Worm (Caenorhabditis elegans) whole organism, young adult: ENCODE results near the gene pct-1.

Experiments
- B0261.1 ChIP-seq: sonication (generic microtip); optimal IDR thresholded peaks from 2 replicates; lab custom pipeline; 2016; ENCODE audit warnings: mild to moderate bottlenecking, missing genetic modification characterization, moderate library complexity, missing compliant biosample characterization
- B0336.3 ChIP-seq: fragments of 200-800 bp; sonication (Bioruptor generic); IDR thresholded peaks from 2 replicates; pipeline ENCODE4 v1.3.6; 2022; ENCODE audit warnings: missing genetic modification characterization, missing compliant biosample characterization
- D2030.7 ChIP-seq: fragments of 200-800 bp; sonication (Bioruptor generic); IDR thresholded peaks from 2 replicates; pipeline ENCODE4 v1.3.6; 2022; ENCODE audit warnings: missing genetic modification reagents, missing genetic modification characterization, missing compliant biosample characterization
- F23B12.7 ChIP-seq: sonication (generic microtip); optimal IDR thresholded peaks from 2 replicates; lab custom pipeline; 2017; ENCODE audit warnings: missing genetic modification characterization, mild to moderate bottlenecking, missing compliant biosample characterization, antibody characterized with exemption, moderate library complexity; ENCODE audit not compliant: insufficient read depth
- F33H1.4 ChIP-seq: fragments of 200-800 bp; sonication (Bioruptor generic); IDR thresholded peaks from 2 replicates; pipeline ENCODE4 v1.3.6; 2022; ENCODE audit warnings: missing genetic modification reagents, missing genetic modification characterization, missing compliant biosample characterization
- F37B4.10 ChIP-seq: fragments of 200-800 bp; sonication (Bioruptor generic); IDR thresholded peaks from 2 replicates; pipeline ENCODE4 v1.3.6; 2022; ENCODE audit warnings: missing genetic modification characterization, missing compliant biosample characterization
- F57C9.4 ChIP-seq: sonication (generic microtip); optimal IDR thresholded peaks from 2 replicates; lab custom pipeline; 2017; ENCODE audit warnings: mild to moderate bottlenecking, missing genetic modification characterization, missing compliant biosample characterization
- Y53G8AR.9 ChIP-seq: fragments of 200-800 bp; sonication (Bioruptor generic); conservative IDR thresholded peaks from 2 replicates; pipeline ENCODE4 v1.3.6; 2022; ENCODE audit warnings: missing genetic modification reagents, missing genetic modification characterization, missing compliant biosample characterization
- Y56A3A.18 ChIP-seq: fragments of 200-800 bp; sonication (Bioruptor generic); IDR thresholded peaks from 2 replicates; pipeline ENCODE4 v1.3.6; 2022; ENCODE audit warnings: missing genetic modification reagents, missing genetic modification characterization, missing compliant biosample characterization
- Y67H2A.10 ChIP-seq: fragments of 200-800 bp; sonication (Bioruptor generic); conservative IDR thresholded peaks from 2 replicates; pipeline ENCODE4 v1.3.6; 2022; ENCODE audit warnings: missing genetic modification reagents, missing genetic modification characterization, missing compliant biosample characterization
- Y95B8A.8 ChIP-seq: fragments of 200-800 bp; sonication (Bioruptor generic); IDR thresholded peaks from 2 replicates; pipeline ENCODE4 v1.3.6; 2022; ENCODE audit warnings: missing genetic modification reagents, missing genetic modification characterization, missing compliant biosample characterization
- akir-1 ChIP-seq: fragments of 200-800 bp; sonication (Bioruptor generic); optimal IDR thresholded peaks from 2 replicates; lab custom pipeline; 2018; ENCODE audit warnings: mild to moderate bottlenecking, missing genetic modification characterization, moderate library complexity, missing compliant biosample characterization
- aptf-2 ChIP-seq: fragments of 200-800 bp; sonication (Bioruptor generic); conservative IDR thresholded peaks from 2 replicates; pipeline ENCODE4 v1.3.6; 2022; ENCODE audit warnings: missing genetic modification reagents, missing genetic modification characterization, missing compliant biosample characterization
- attf-5 ChIP-seq: fragments of 200-800 bp; sonication (Bioruptor generic); optimal IDR thresholded peaks from 2 replicates; lab custom pipeline; 2018; ENCODE audit warnings: mild to moderate bottlenecking, missing genetic modification characterization, missing compliant biosample characterization
- attf-6 ChIP-seq: fragments of 200-800 bp; sonication (Bioruptor generic); IDR thresholded peaks from 2 replicates; pipeline ENCODE4 v1.3.6; 2022; ENCODE audit warnings: missing genetic modification reagents, missing genetic modification characterization, missing compliant biosample characterization
- bed-2 ChIP-seq: fragments of 200-800 bp; sonication (Bioruptor generic); IDR thresholded peaks from 2 replicates; pipeline ENCODE4 v1.3.6; 2022; ENCODE audit warnings: missing genetic modification reagents, missing genetic modification characterization, missing compliant biosample characterization
- ceh-100 ChIP-seq: fragments of 200-800 bp; sonication (Bioruptor generic); IDR thresholded peaks from 2 replicates; pipeline ENCODE4 v1.3.6; 2022; ENCODE audit warnings: missing genetic modification reagents, missing genetic modification characterization, missing compliant biosample characterization
- ceh-27 ChIP-seq: fragments of 200-800 bp; sonication (Bioruptor generic); optimal IDR thresholded peaks from 2 replicates; lab custom pipeline; 2018; ENCODE audit warnings: mild to moderate bottlenecking, missing genetic modification characterization, moderate library complexity, missing compliant biosample characterization
- ceh-40 ChIP-seq: fragments of 200-800 bp; sonication (Bioruptor generic); IDR thresholded peaks from 2 replicates; pipeline ENCODE4 v1.3.6; 2022; ENCODE audit warnings: missing genetic modification characterization, missing compliant biosample characterization
- ceh-58 ChIP-seq: fragments of 200-800 bp; sonication (Bioruptor generic); IDR thresholded peaks from 2 replicates; pipeline ENCODE4 v1.3.6; 2022; ENCODE audit warnings: missing genetic modification characterization, missing compliant biosample characterization
- die-1 ChIP-seq: sonication (generic microtip); optimal IDR thresholded peaks from 2 replicates; lab custom pipeline; 2016; ENCODE audit warnings: missing genotype, mild to moderate bottlenecking, missing genetic modification characterization, missing compliant biosample characterization
- dox-1 ChIP-seq: fragments of 200-800 bp; sonication (Bioruptor generic); IDR thresholded peaks from 2 replicates; pipeline ENCODE4 v1.3.6; 2022; ENCODE audit warnings: missing genetic modification reagents, missing genetic modification characterization, missing compliant biosample characterization
- dpl-1 ChIP-seq: fragments of 150-350 bp; optimal IDR thresholded peaks from 2 replicates; lab custom pipeline; 2014; ENCODE audit warnings: missing biosample characterization, missing genetic modification reagents, missing genetic modification characterization
- egl-18 ChIP-seq: fragments of 200-800 bp; sonication (Bioruptor generic); IDR thresholded peaks from 2 replicates; pipeline ENCODE4 v1.3.6; 2022; ENCODE audit warnings: missing genetic modification reagents, missing genetic modification characterization, missing compliant biosample characterization
- ekl-4 ChIP-seq: fragments of 200-800 bp; sonication (Bioruptor generic); IDR thresholded peaks from 2 replicates; pipeline ENCODE4 v1.3.6; 2022; ENCODE audit warnings: missing genetic modification reagents, missing genetic modification characterization, missing compliant biosample characterization
- hlh-26 ChIP-seq: fragments of 200-800 bp; sonication (Bioruptor generic); conservative IDR thresholded peaks from 2 replicates; pipeline ENCODE4 v1.3.6; 2022; ENCODE audit warnings: missing genetic modification reagents, missing genetic modification characterization, missing compliant biosample characterization
- hmg-1.2 ChIP-seq: fragments of 200-800 bp; sonication (Bioruptor generic); IDR thresholded peaks from 2 replicates; pipeline ENCODE4 v1.3.6; 2022; ENCODE audit warnings: missing genetic modification reagents, missing genetic modification characterization, missing compliant biosample characterization
- let-607 ChIP-seq, 2 experiments: fragments of 200-800 bp in 1 of 2; sonication (Bioruptor generic) in 1 of 2; sonication (generic microtip) in 1 of 2; optimal IDR thresholded peaks; 2 replicates each; lab custom pipeline; 2016 to 2018; ENCODE audit warnings: mild to moderate bottlenecking in 2 of 2, missing compliant biosample characterization in 2 of 2, missing genetic modification characterization in 2 of 2, moderate library complexity in 2 of 2, missing genotype in 1 of 2
- lin-54 ChIP-seq: fragments of 200-800 bp; sonication (Bioruptor generic); optimal IDR thresholded peaks from 2 replicates; lab custom pipeline; 2018; ENCODE audit warnings: mild to moderate bottlenecking, missing genetic modification characterization, missing compliant biosample characterization
- madf-10 ChIP-seq: sonication (generic microtip); optimal IDR thresholded peaks from 2 replicates; lab custom pipeline; 2016; ENCODE audit warnings: mild to moderate bottlenecking, missing genetic modification characterization, missing compliant biosample characterization
- madf-3 ChIP-seq: fragments of 200-800 bp; sonication (Bioruptor generic); IDR thresholded peaks from 2 replicates; pipeline ENCODE4 v1.3.6; 2022; ENCODE audit warnings: missing genetic modification reagents, missing genetic modification characterization, missing compliant biosample characterization
- mcd-1 ChIP-seq: fragments of 200-800 bp; sonication (Bioruptor generic); IDR thresholded peaks from 2 replicates; pipeline ENCODE4 v1.3.6; 2022; ENCODE audit warnings: missing genetic modification reagents, missing genetic modification characterization, missing compliant biosample characterization
- mes-4 ChIP-seq: sonication (generic microtip); optimal IDR thresholded peaks from 2 replicates; lab custom pipeline; 2016; ENCODE audit warnings: missing genotype, missing genetic modification characterization, missing compliant biosample characterization
- nfya-2 ChIP-seq: fragments of 200-800 bp; sonication (Bioruptor generic); IDR thresholded peaks from 2 replicates; pipeline ENCODE4 v1.3.6; 2022; ENCODE audit warnings: missing genetic modification reagents, missing genetic modification characterization, missing compliant biosample characterization
- nhr-120 ChIP-seq: fragments of 200-800 bp; sonication (Bioruptor generic); IDR thresholded peaks from 2 replicates; pipeline ENCODE4 v1.3.6; 2022; ENCODE audit warnings: missing genetic modification characterization, missing compliant biosample characterization
- nhr-80 ChIP-seq: sonication (generic microtip); optimal IDR thresholded peaks from 2 replicates; lab custom pipeline; 2016; ENCODE audit warnings: missing genetic modification characterization, missing compliant biosample characterization
- pbrm-1 ChIP-seq: fragments of 200-800 bp; sonication (Bioruptor generic); IDR thresholded peaks from 2 replicates; pipeline ENCODE4 v1.3.6; 2022; ENCODE audit warnings: missing genetic modification reagents, missing genetic modification characterization, missing compliant biosample characterization
- pha-4 ChIP-seq: fragments of 150-350 bp; sonication (generic microtip); optimal IDR thresholded peaks from 2 replicates; lab custom pipeline; 2014; ENCODE audit warnings: missing biosample characterization, missing genetic modification reagents, missing genetic modification characterization
- rpc-1 ChIP-seq, 2 experiments: fragments of 150-350 bp in 1 of 2; sonication (generic microtip) in 1 of 2; optimal IDR thresholded peaks; 2 replicates each; lab custom pipeline; 2014 to 2018; ENCODE audit warnings: missing biosample characterization in 1 of 2, missing genetic modification characterization in 1 of 2, missing genetic modification reagents in 1 of 2, missing genotype in 1 of 2
- snpc-3.4 ChIP-seq: sonication (generic microtip); optimal IDR thresholded peaks from 2 replicates; lab custom pipeline; 2017; ENCODE audit warnings: missing genetic modification characterization, mild to moderate bottlenecking, missing compliant biosample characterization, antibody characterized with exemption, moderate library complexity, missing genotype, missing genetic modification reagents
- sptf-2 ChIP-seq: fragments of 200-800 bp; sonication (Bioruptor generic); optimal IDR thresholded peaks from 2 replicates; lab custom pipeline; 2018; ENCODE audit warnings: mild to moderate bottlenecking, missing genetic modification characterization, missing compliant biosample characterization
- tbp1 ChIP-seq: fragments of 200-800 bp; sonication (Bioruptor generic); optimal IDR thresholded peaks from 2 replicates; lab custom pipeline; 2018; ENCODE audit warnings: mild to moderate bottlenecking, missing genetic modification characterization, missing compliant biosample characterization
- zfh-2 ChIP-seq: fragments of 200-800 bp; sonication (Bioruptor generic); conservative IDR thresholded peaks from 2 replicates; pipeline ENCODE4 v1.3.6; 2022; ENCODE audit warnings: missing genetic modification reagents, missing genetic modification characterization, missing compliant biosample characterization
- ztf-26 ChIP-seq: sonication (generic microtip); optimal IDR thresholded peaks from 2 replicates; lab custom pipeline; 2017; ENCODE audit warnings: missing genetic modification characterization, missing compliant biosample characterization
- ztf-3 ChIP-seq: fragments of 200-800 bp; sonication (Bioruptor generic); optimal IDR thresholded peaks from 2 replicates; lab custom pipeline; 2018; ENCODE audit warnings: mild to moderate bottlenecking, missing genetic modification characterization, missing compliant biosample characterization
- ztf-6 ChIP-seq: fragments of 200-800 bp; sonication (Bioruptor generic); IDR thresholded peaks from 2 replicates; pipeline ENCODE4 v1.3.6; 2022; ENCODE audit warnings: missing genetic modification reagents, missing genetic modification characterization, missing compliant biosample characterization

Gene pct-1

ce11 chrIV:8133536-8133935 lies 42.7 kb upstream of the pct-1 start, which contains the start of gene sph-1 (continued):
- no peak for TF ChIP-seq Y67H2A.10 (GFP tag; lab: Robert Waterston, UW)
- TF ChIP-seq attf-5 (GFP tag; lab: Kevin White, UChicago), result peak; percentile 48
- TF ChIP-seq ceh-58, result no peak
- peak; percentile 0 for TF ChIP-seq tbp1 (GFP tag; lab: Kevin White, UChicago)
- TF ChIP-seq B0261.1 (tag; lab: Kevin White, UChicago), result no peak
- TF ChIP-seq Y95B8A.8 (GFP tag; lab: Robert Waterston, UW), result no peak
- peak; percentile 69 for TF ChIP-seq nhr-80 (tag; lab: Kevin White, UChicago)
- no peak for TF ChIP-seq nhr-120 (GFP tag; lab: Robert Waterston, UW)
- TF ChIP-seq dox-1 (GFP tag; lab: Robert Waterston, UW), result 0 out of 2 replicates have a peak, but pooled peaks have one; percentile 26
- no peak for TF ChIP-seq attf-6
- no peak for TF ChIP-seq sptf-2 (GFP tag; lab: Kevin White, UChicago)
- no peak for TF ChIP-seq madf-3 (GFP tag; lab: Robert Waterston, UW)
- no peak for TF ChIP-seq Y56A3A.18
- no peak for TF ChIP-seq F37B4.10 (GFP tag; lab: Robert Waterston, UW)
- no peak for TF ChIP-seq nfya-2 (GFP tag; lab: Robert Waterston, UW)
- TF ChIP-seq bed-2 (GFP tag; lab: Robert Waterston, UW), result no peak
- TF ChIP-seq Y53G8AR.9 (GFP tag; lab: Robert Waterston, UW), result no peak
- TF ChIP-seq let-607 (tag; optimal IDR thresholded peaks at IDR 0.05; lab: Kevin White, UChicago), result no peak
- peak; percentile 42 for TF ChIP-seq madf-10
- TF ChIP-seq B0336.3 (GFP tag; lab: Robert Waterston, UW), result peak; percentile 61; the same call in 1 of the 2 replicates
- no peak for TF ChIP-seq D2030.7 (GFP tag; lab: Robert Waterston, UW)
- no peak for TF ChIP-seq egl-18 (GFP tag; lab: Robert Waterston, UW)
- no peak for TF ChIP-seq die-1
- TF ChIP-seq hlh-26, result no peak
- peak; percentile 0 for TF ChIP-seq lin-54

DNA sequence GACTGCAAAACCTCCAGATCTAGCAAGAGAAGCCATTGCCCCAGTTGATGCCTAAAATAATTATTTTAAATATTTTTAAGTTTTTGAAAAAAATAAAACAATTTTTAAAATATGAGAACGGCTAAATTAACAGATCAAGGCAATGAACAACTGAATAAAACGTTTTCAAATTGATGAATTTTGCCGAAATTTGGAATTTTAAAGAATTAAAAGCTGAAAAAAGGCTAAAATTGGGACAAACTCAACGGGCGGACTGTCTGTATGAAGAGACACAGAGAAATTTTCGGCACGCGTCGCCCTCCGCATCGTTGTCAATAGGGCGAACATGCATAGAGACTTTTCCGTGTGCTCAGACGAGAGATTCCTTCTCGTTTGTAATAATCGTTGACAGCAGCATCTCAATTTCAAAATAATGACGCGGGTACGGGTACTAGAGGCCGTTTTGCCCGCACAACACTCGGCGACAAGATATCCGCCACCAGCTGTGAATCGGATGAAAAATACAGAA lies 40.2 kb upstream of the pct-1 start, which contains the start of the genes isp-1 and islo-1:
Gene isp-1, minus strand, starts transcription at position 51 of the 508 bp plus-strand sequence.
Gene islo-1, plus strand, starts transcription at position 385 of the 508 bp plus-strand sequence.
- peak; percentile 82 for TF ChIP-seq attf-5 (GFP tag; lab: Kevin White, UChicago)
- no peak for TF ChIP-seq pha-4
- TF ChIP-seq ceh-27 (GFP tag; lab: Kevin White, UChicago), result peak; percentile 25
- TF ChIP-seq Y95B8A.8 (GFP tag; lab: Robert Waterston, UW), result no peak
- TF ChIP-seq nhr-80 (tag; lab: Kevin White, UChicago), result peak; percentile 57
- no peak for TF ChIP-seq pbrm-1 (GFP tag; lab: Robert Waterston, UW)
- peak; percentile 33 for TF ChIP-seq dpl-1
- peak; percentile 81 for TF ChIP-seq mcd-1 (GFP tag; lab: Robert Waterston, UW)
- peak; percentile 67 for TF ChIP-seq F23B12.7
- no peak for TF ChIP-seq akir-1 (GFP tag; lab: Kevin White, UChicago)
- TF ChIP-seq lin-54, result no peak
- TF ChIP-seq mes-4, result no peak
- TF ChIP-seq hmg-1.2, result peak; percentile 38; the same call in 1 of the 2 replicates
- TF ChIP-seq D2030.7 (GFP tag; lab: Robert Waterston, UW), result peak; percentile 33; the same call in 1 of the 2 replicates
- TF ChIP-seq zfh-2 (GFP tag; lab: Robert Waterston, UW), result no peak
- TF ChIP-seq snpc-3.4 (tag; lab: Kevin White, UChicago), result no peak
- TF ChIP-seq Y53G8AR.9 (GFP tag; lab: Robert Waterston, UW), result no peak
- peak; percentile 13; the same call in 1 of the 2 replicates for TF ChIP-seq F33H1.4 (GFP tag; lab: Robert Waterston, UW)
- no peak for TF ChIP-seq Y67H2A.10 (GFP tag; lab: Robert Waterston, UW)
- no peak for TF ChIP-seq ztf-6 (GFP tag; lab: Robert Waterston, UW)
- no peak for TF ChIP-seq ekl-4 (GFP tag; lab: Robert Waterston, UW)
- TF ChIP-seq rpc-1 (optimal IDR thresholded peaks at IDR 0.05; lab: Kevin White, UChicago), result no peak
- no peak for TF ChIP-seq rpc-1 (tag; optimal IDR thresholded peaks at IDR 0.05; lab: Kevin White, UChicago)
- no peak for TF ChIP-seq attf-6
- no peak for TF ChIP-seq aptf-2
- no peak for TF ChIP-seq ceh-100 (GFP tag; lab: Robert Waterston, UW)
- no peak for TF ChIP-seq ztf-26 (tag; lab: Kevin White, UChicago)
- no peak for TF ChIP-seq ceh-40
- TF ChIP-seq madf-3 (GFP tag; lab: Robert Waterston, UW), result peak; percentile 92
- TF ChIP-seq egl-18 (GFP tag; lab: Robert Waterston, UW), result no peak
- no peak for TF ChIP-seq ztf-3 (GFP tag; lab: Kevin White, UChicago)
- TF ChIP-seq F57C9.4 (tag; lab: Kevin White, UChicago), result no peak
